Fruit fly (Drosophila melanogaster): ENCODE results near the gene CG12877.

DNA sequence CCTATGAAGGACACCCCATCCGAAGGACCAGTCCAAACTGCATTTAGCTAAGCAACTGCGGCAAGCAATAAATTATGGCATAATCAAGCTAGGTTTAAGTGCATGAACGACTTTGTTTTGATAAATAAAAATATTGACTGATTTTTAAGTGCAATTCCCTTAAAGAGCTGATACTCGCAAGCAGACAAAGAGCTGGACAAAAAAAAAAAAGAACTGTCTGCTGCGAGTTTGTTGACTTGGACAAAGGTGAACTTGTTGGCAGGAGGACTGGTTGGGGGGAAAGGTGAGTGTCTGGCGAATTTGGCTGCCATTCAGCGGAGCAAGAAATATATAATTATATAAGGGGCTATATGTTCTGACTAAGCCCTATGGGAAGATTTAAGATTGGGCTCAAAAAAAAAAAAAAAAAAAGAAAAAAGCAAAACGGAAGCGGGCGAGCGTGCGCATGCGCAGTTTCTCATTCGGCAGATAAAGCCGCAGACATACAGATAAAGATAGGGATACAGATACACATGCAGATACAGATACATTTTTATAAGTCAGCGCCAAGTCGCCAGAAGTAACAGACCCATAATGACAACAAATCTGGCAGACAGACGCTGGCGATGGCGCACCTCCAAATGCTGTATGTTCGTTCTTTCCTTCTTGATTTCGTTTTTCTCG is 14.1 kb upstream of the CG12877 start:
- TF ChIP-seq CG8478 (optimal IDR thresholded peaks at IDR 0.05) (no peak), CTCF (optimal IDR thresholded peaks at IDR 0.05) (no peak)

Measured in S2 (cell line).